Worm (Caenorhabditis elegans): ENCODE measurements around the gene C09G9.8.

Gene C09G9.8

ce11 chrIV:8881181-8881580 lies at the start of gene C09G9.8:
Gene C09G9.8 (plus strand): TSS chrIV:8881481.
- TF ChIP-seq nhr-77 (tag; optimal IDR thresholded peaks at IDR 0.05) (no peak), unc-62 (GFP tag; optimal IDR thresholded peaks at IDR 0.05) (no peak), mef-2 (tag; optimal IDR thresholded peaks at IDR 0.05) (no peak), lin-15B (tag; optimal IDR thresholded peaks at IDR 0.05) (no peak), dpl-1 (GFP tag; optimal IDR thresholded peaks at IDR 0.05) (no peak), irx-1 (tag; optimal IDR thresholded peaks at IDR 0.05) (no peak), F16B12.6 (tag; optimal IDR thresholded peaks at IDR 0.05) (no peak), aha-1 (tag; optimal IDR thresholded peaks at IDR 0.05) (no peak), C04F5.9 (tag; optimal IDR thresholded peaks at IDR 0.05) (no peak), Y116A8C.19 (tag; optimal IDR thresholded peaks at IDR 0.05; ENCODE audit: borderline replicate concordance) (no peak), elt-2 (tag; optimal IDR thresholded peaks at IDR 0.05) (no peak)

- TF ChIP-seq lir-3 (tag; optimal IDR thresholded peaks at IDR 0.05; ENCODE audit: poor library complexity), result no peak
- TF ChIP-seq fkh-4 (tag; optimal IDR thresholded peaks at IDR 0.05; ENCODE audit: borderline replicate concordance), result no peak
- no peak for TF ChIP-seq nhr-19 (GFP tag; conservative IDR thresholded peaks at IDR 0.05)
- TF ChIP-seq C04F5.9 (tag; optimal IDR thresholded peaks at IDR 0.05), result no peak
- TF ChIP-seq grh-1 (GFP tag; IDR thresholded peaks at IDR 0.05), result no peak
These were observed 41.0 kb upstream of the C09G9.8 start, which contains the start of the genes T28C6.11 and T11B7.1 for ce11 chrIV:8840161-8840765. Gene T28C6.11 (minus strand): TSS chrIV:8840261. Gene T11B7.1 (plus strand): TSS chrIV:8840715.

- TF ChIP-seq efl-1 (optimal IDR thresholded peaks at IDR 0.05), result no peak
- peak in 1 of 2 experiments; percentile 11 for TF ChIP-seq efl-1 (GFP tag; optimal IDR thresholded peaks at IDR 0.05 in 1 of 2)
- no peak for TF ChIP-seq zag-1 (tag; optimal IDR thresholded peaks at IDR 0.05)
- no peak for TF ChIP-seq fos-1 (tag; optimal IDR thresholded peaks at IDR 0.05)
- TF ChIP-seq dsc-1 (tag; optimal IDR thresholded peaks at IDR 0.05), result peak; percentile 1
These were observed 36.8 kb upstream of the C09G9.8 start, which contains the start of gene T11B7.2 for ce11 chrIV:8844457-8844856. Gene T11B7.2 (minus strand): TSS chrIV:8844557.

ce11 chrIV:8845922-8846321 lies 35.4 kb upstream of the C09G9.8 start:
- TF ChIP-seq elt-2 (tag; optimal IDR thresholded peaks at IDR 0.05) (peak; percentile 68), mdl-1 (tag; optimal IDR thresholded peaks at IDR 0.05) (no peak), ceh-82 (tag; optimal IDR thresholded peaks at IDR 0.05) (no peak), nhr-28 (tag; optimal IDR thresholded peaks at IDR 0.05) (no peak), fkh-10 (GFP tag; optimal IDR thresholded peaks at IDR 0.05) (no peak), nhr-76 (tag; optimal IDR thresholded peaks at IDR 0.05) (no peak), efl-1 (optimal IDR thresholded peaks at IDR 0.05) (no peak), efl-1 (GFP tag; optimal IDR thresholded peaks at IDR 0.05 in 1 of 2) (peak in 1 of 2 experiments; percentile 50)

- no peak for TF ChIP-seq snu-23 (GFP tag; optimal IDR thresholded peaks at IDR 0.05)
- TF ChIP-seq grh-1 (GFP tag; IDR thresholded peaks at IDR 0.05), result no peak
- no peak for TF ChIP-seq isw-1 (GFP tag; IDR thresholded peaks at IDR 0.05)
- TF ChIP-seq pax-3 (tag; optimal IDR thresholded peaks at IDR 0.05), result no peak
- TF ChIP-seq F16B12.6 (tag; optimal IDR thresholded peaks at IDR 0.05), result no peak
- no peak for TF ChIP-seq alr-1 (tag; optimal IDR thresholded peaks at IDR 0.05; ENCODE audit: borderline replicate concordance)
- no peak for TF ChIP-seq jun-1 (tag; optimal IDR thresholded peaks at IDR 0.05)
- TF ChIP-seq pag-3 (tag; optimal IDR thresholded peaks at IDR 0.05; ENCODE audit: borderline replicate concordance, insufficient read depth), result no peak
- no peak for TF ChIP-seq skn-1 (tag; optimal IDR thresholded peaks at IDR 0.05)
- no peak for TF ChIP-seq lin-14 (GFP tag; optimal IDR thresholded peaks at IDR 0.05)
- TF ChIP-seq lin-39 (tag; optimal IDR thresholded peaks at IDR 0.05), result no peak
- TF ChIP-seq ceh-8 (GFP tag; optimal IDR thresholded peaks at IDR 0.05), result no peak
- TF ChIP-seq nhr-85 (tag), result no peak
- no peak for TF ChIP-seq nhr-71 (tag; optimal IDR thresholded peaks at IDR 0.05)
- TF ChIP-seq Y116A8C.19 (tag; optimal IDR thresholded peaks at IDR 0.05; ENCODE audit: borderline replicate concordance), result no peak
- TF ChIP-seq elt-2 (tag; optimal IDR thresholded peaks at IDR 0.05), result no peak
- TF ChIP-seq unc-86 (tag; optimal IDR thresholded peaks at IDR 0.05), result no peak
- TF ChIP-seq dsc-1 (tag; optimal IDR thresholded peaks at IDR 0.05), result no peak
- TF ChIP-seq unc-62 (GFP tag; optimal IDR thresholded peaks at IDR 0.05), result no peak
- TF ChIP-seq hlh-4 (tag; optimal IDR thresholded peaks at IDR 0.05), result no peak
These were observed 33.4 kb upstream of the C09G9.8 start, which contains the start of gene col-118 for ce11 chrIV:8847918-8848317. Gene col-118 (plus strand): TSS chrIV:8848218.

Measured in whole organism, L1 larva.